Worm (Caenorhabditis elegans): ENCODE data around the gene dmsr-5.

ce11 chrIII:10981555-10981954 is 13.5 kb downstream of the dmsr-5 start:
- TF ChIP-seq cog-1 (tag; optimal IDR thresholded peaks at IDR 0.05) = no peak
- no peak for TF ChIP-seq klf-2 (GFP tag; conservative IDR thresholded peaks at IDR 0.05)
- TF ChIP-seq ztf-23 (GFP tag; IDR thresholded peaks at IDR 0.05) = no peak
- TF ChIP-seq T22C8.4 (GFP tag; IDR thresholded peaks at IDR 0.05) = no peak

Data from whole organism, midembryonic.